Worm (Caenorhabditis elegans) whole organism, midembryonic: Measurements from ENCODE around the gene rheb-1.

Experiments
- T22C8.4 ChIP-seq: fragments of 200-800 bp; sonication (Bioruptor generic); IDR thresholded peaks from 2 replicates; pipeline ENCODE4 v1.3.6; 2022; ENCODE audit warnings: missing genetic modification characterization, missing compliant biosample characterization
- flt-1 ChIP-seq: fragments of 200-800 bp; sonication (Bioruptor generic); IDR thresholded peaks from 2 replicates; pipeline ENCODE4 v1.3.6; 2022; ENCODE audit warnings: missing genetic modification characterization, missing compliant biosample characterization
- klf-2 ChIP-seq: fragments of 200-800 bp; sonication (Bioruptor generic); conservative IDR thresholded peaks from 2 replicates; pipeline ENCODE4 v1.3.6; 2022; ENCODE audit warnings: missing genetic modification reagents, missing genetic modification characterization, missing compliant biosample characterization
- ref-1 ChIP-seq: fragments of 200-800 bp; sonication (Bioruptor generic); conservative IDR thresholded peaks from 2 replicates; pipeline ENCODE4 v1.3.6; 2022; ENCODE audit warnings: missing genetic modification reagents, missing genetic modification characterization, missing compliant biosample characterization
- tab-1 ChIP-seq: fragments of 200-800 bp; sonication (Bioruptor generic); IDR thresholded peaks from 2 replicates; pipeline ENCODE4 v1.3.6; 2022; ENCODE audit warnings: missing genetic modification characterization, missing compliant biosample characterization
- ztf-23 ChIP-seq: fragments of 200-800 bp; sonication (Bioruptor generic); IDR thresholded peaks from 2 replicates; pipeline ENCODE4 v1.3.6; 2022; ENCODE audit warnings: missing genetic modification reagents, missing genetic modification characterization, missing compliant biosample characterization
- ztf-29 ChIP-seq: fragments of 200-800 bp; sonication (Bioruptor generic); IDR thresholded peaks from 2 replicates; pipeline ENCODE4 v1.3.6; 2022; ENCODE audit warnings: missing genetic modification reagents, missing genetic modification characterization, missing compliant biosample characterization

DNA sequence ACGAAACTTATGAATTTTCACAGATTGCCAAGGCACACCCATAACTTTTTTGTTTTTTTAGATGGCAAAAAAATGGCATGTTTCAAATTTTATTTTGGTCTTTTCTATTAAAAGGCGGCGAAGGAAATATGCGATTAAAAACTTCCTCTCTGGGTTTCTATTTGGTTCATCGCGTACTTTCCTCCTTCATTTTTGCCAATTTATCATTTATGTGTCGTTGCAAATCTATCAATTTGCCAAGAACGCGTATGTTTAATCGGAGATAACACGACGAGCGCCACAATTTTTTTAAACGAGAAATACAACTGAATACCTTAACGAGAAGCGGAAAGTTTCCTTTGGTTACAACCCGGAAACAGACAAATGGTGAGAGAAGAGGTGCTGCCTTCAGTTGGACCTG lies 16.6 kb upstream of the rheb-1 start:
- no peak for TF ChIP-seq flt-1
- no peak for TF ChIP-seq ref-1
- no peak for TF ChIP-seq T22C8.4
- no peak for TF ChIP-seq ztf-29 (GFP tag; lab: Robert Waterston, UW)
- TF ChIP-seq tab-1: no peak
- no peak for TF ChIP-seq klf-2
- no peak for TF ChIP-seq ztf-23
